Worm (Caenorhabditis elegans) whole organism, L1 larva: ENCODE measurements around the gene tag-280.
"Not testable (repeated sequence)": the region's sequence is repeated elsewhere in the genome, so short reads cannot be mapped to it uniquely, and the experiment has no call there.

Experiments used
- C34B4.2 ChIP-seq: sonication (generic microtip); optimal IDR thresholded peaks from 2 replicates; lab custom pipeline; 2017; ENCODE audit warnings: mild to moderate bottlenecking, missing genetic modification characterization, missing compliant biosample characterization
- F16B12.6 ChIP-seq: fragments of 150-350 bp; optimal IDR thresholded peaks from 2 replicates; lab custom pipeline; 2014; ENCODE audit warnings: missing biosample characterization, missing genetic modification characterization
- ama-1 ChIP-seq: fragments of 150-350 bp; optimal IDR thresholded peaks from 2 replicates; lab custom pipeline; 2014
- ceh-63 ChIP-seq: fragments of 200-800 bp; sonication (Bioruptor generic); optimal IDR thresholded peaks from 2 replicates; lab custom pipeline; 2018; ENCODE audit warnings: mild to moderate bottlenecking, missing genetic modification characterization, missing compliant biosample characterization
- ceh-8 ChIP-seq: fragments of 200-800 bp; sonication (Bioruptor generic); optimal IDR thresholded peaks from 2 replicates; lab custom pipeline; 2018; ENCODE audit warnings: mild to moderate bottlenecking, missing genetic modification characterization, moderate library complexity, missing compliant biosample characterization
- ces-1 ChIP-seq: fragments of 150-350 bp; optimal IDR thresholded peaks from 2 replicates; lab custom pipeline; 2014; ENCODE audit warnings: missing biosample characterization, missing genetic modification reagents, missing genetic modification characterization
- dsc-1 ChIP-seq: sonication (generic microtip); optimal IDR thresholded peaks from 2 replicates; lab custom pipeline; 2016; ENCODE audit warnings: mild to moderate bottlenecking, missing genetic modification characterization, missing compliant biosample characterization
- egl-27 ChIP-seq, 2 experiments: fragments of 150-350 bp in 1 of 2; sonication (generic microtip); optimal IDR thresholded peaks; 3 replicates each; lab custom pipeline; 2017 to 2018; ENCODE audit warnings: missing biosample characterization in 2 of 2, missing genetic modification characterization in 2 of 2, missing genetic modification reagents in 2 of 2
- elt-2 ChIP-seq: sonication (generic microtip); optimal IDR thresholded peaks from 2 replicates; lab custom pipeline; 2016; ENCODE audit warnings: missing genetic modification characterization, mild to moderate bottlenecking, inconsistent platforms, missing compliant biosample characterization, missing genetic modification reagents
- fkh-10 ChIP-seq: sonication (generic microtip); optimal IDR thresholded peaks from 2 replicates; lab custom pipeline; 2017; ENCODE audit warnings: missing biosample characterization, missing genetic modification reagents, missing genetic modification characterization
- grh-1 ChIP-seq: fragments of 200-800 bp; sonication (Bioruptor generic); IDR thresholded peaks from 2 replicates; pipeline ENCODE4 v1.3.6; 2022; ENCODE audit warnings: missing genetic modification reagents, missing genetic modification characterization, missing compliant biosample characterization
- hlh-4 ChIP-seq: sonication (generic microtip); optimal IDR thresholded peaks from 2 replicates; lab custom pipeline; 2016; ENCODE audit warnings: mild to moderate bottlenecking, missing genetic modification characterization, missing compliant biosample characterization
- jun-1 ChIP-seq: fragments of 150-350 bp; optimal IDR thresholded peaks from 2 replicates; lab custom pipeline; 2014; ENCODE audit warnings: missing biosample characterization, missing genetic modification reagents, missing genetic modification characterization
- lin-14 ChIP-seq: fragments of 200-800 bp; sonication (Bioruptor generic); optimal IDR thresholded peaks from 2 replicates; lab custom pipeline; 2018; ENCODE audit warnings: mild to moderate bottlenecking, missing genetic modification characterization, moderate library complexity, missing compliant biosample characterization
- lin-15B ChIP-seq: fragments of 150-350 bp; sonication (generic microtip); optimal IDR thresholded peaks from 3 replicates; lab custom pipeline; 2014; ENCODE audit warnings: missing biosample characterization, missing genetic modification characterization
- lin-39 ChIP-seq: fragments of 150-350 bp; optimal IDR thresholded peaks from 2 replicates; lab custom pipeline; 2014; ENCODE audit warnings: missing biosample characterization, missing genetic modification reagents, missing genetic modification characterization
- nhr-12 ChIP-seq: sonication (generic microtip); optimal IDR thresholded peaks from 2 replicates; lab custom pipeline; 2017; ENCODE audit warnings: missing biosample characterization, missing genetic modification characterization
- nhr-20 ChIP-seq: sonication (generic microtip); optimal IDR thresholded peaks from 2 replicates; lab custom pipeline; 2016; ENCODE audit warnings: mild to moderate bottlenecking, missing genetic modification characterization, missing compliant biosample characterization
- nhr-71 ChIP-seq: sonication (generic microtip); optimal IDR thresholded peaks from 2 replicates; lab custom pipeline; 2016; ENCODE audit warnings: mild to moderate bottlenecking, missing genetic modification characterization, moderate library complexity, missing compliant biosample characterization
- nhr-85 ChIP-seq: sonication (generic microtip); peaks from one replicate; lab custom pipeline; 2016; ENCODE audit warnings: missing genetic modification characterization, inconsistent platforms, missing compliant biosample characterization
- nhr-90 ChIP-seq: sonication (generic microtip); optimal IDR thresholded peaks from 2 replicates; lab custom pipeline; 2016; ENCODE audit warnings: mild to moderate bottlenecking, missing genetic modification characterization, missing compliant biosample characterization; ENCODE audit not compliant: poor library complexity
- pax-3 ChIP-seq: fragments of 200-800 bp; sonication (Bioruptor generic); optimal IDR thresholded peaks from 2 replicates; lab custom pipeline; 2018; ENCODE audit warnings: mild to moderate bottlenecking, missing genetic modification characterization, moderate library complexity, missing compliant biosample characterization
- skn-1 ChIP-seq: fragments of 150-350 bp; optimal IDR thresholded peaks from 2 replicates; lab custom pipeline; 2014; ENCODE audit warnings: missing biosample characterization, missing genetic modification characterization
- snu-23 ChIP-seq: sonication (generic microtip); optimal IDR thresholded peaks from 2 replicates; lab custom pipeline; 2016; ENCODE audit warnings: missing genetic modification characterization, missing compliant biosample characterization
- sptf-1 ChIP-seq: fragments of 150-350 bp; optimal IDR thresholded peaks from 2 replicates; lab custom pipeline; 2014; ENCODE audit warnings: missing biosample characterization, missing genetic modification characterization
- tlp-1 ChIP-seq: fragments of 150-350 bp; optimal IDR thresholded peaks from 2 replicates; lab custom pipeline; 2014; ENCODE audit warnings: missing biosample characterization, missing genetic modification characterization
- unc-130 ChIP-seq: fragments of 150-350 bp; optimal IDR thresholded peaks from 2 replicates; lab custom pipeline; 2017; ENCODE audit warnings: missing biosample characterization, missing genetic modification characterization, inconsistent platforms
- unc-62 ChIP-seq: fragments of 150-350 bp; optimal IDR thresholded peaks from 2 replicates; lab custom pipeline; 2014; ENCODE audit warnings: missing biosample characterization, missing genetic modification reagents, missing genetic modification characterization
- unc-98 ChIP-seq: fragments of 200-800 bp; sonication (Bioruptor generic); IDR thresholded peaks from 2 replicates; pipeline ENCODE4 v1.3.6; 2022; ENCODE audit warnings: missing genetic modification characterization, missing compliant biosample characterization
- zag-1 ChIP-seq: fragments of 150-350 bp; optimal IDR thresholded peaks from 2 replicates; lab custom pipeline; 2014; ENCODE audit warnings: missing biosample characterization, missing genetic modification characterization

Gene tag-280

ce11 chrII:12436717-12437116 is 23.7 kb upstream of the tag-280 start:
- TF ChIP-seq fkh-10, result no peak
- no peak for TF ChIP-seq hlh-4 (tag; lab: Kevin White, UChicago)
- no peak for TF ChIP-seq nhr-20 (tag; lab: Kevin White, UChicago)
- no peak for TF ChIP-seq grh-1 (GFP tag; lab: Robert Waterston, UW)
- no peak for TF ChIP-seq nhr-85 (tag; lab: Kevin White, UChicago)
- no peak for TF ChIP-seq ceh-8 (GFP tag; lab: Kevin White, UChicago)
- TF ChIP-seq snu-23 (GFP tag; lab: Kevin White, UChicago), result no peak
- TF ChIP-seq ama-1 (lab: Kevin White, UChicago), result no peak
- no peak for TF ChIP-seq lin-15B (tag; lab: Kevin White, UChicago)
- no peak for TF ChIP-seq F16B12.6 (tag; lab: Kevin White, UChicago)
- no peak for TF ChIP-seq lin-14 (GFP tag; lab: Kevin White, UChicago)
- TF ChIP-seq ceh-63 (GFP tag; lab: Kevin White, UChicago), result no peak
- no peak for TF ChIP-seq dsc-1
- TF ChIP-seq C34B4.2 (tag; lab: Kevin White, UChicago), result no peak
- no peak for TF ChIP-seq unc-130 (tag; lab: Kevin White, UChicago)

- TF ChIP-seq nhr-71 (tag; lab: Kevin White, UChicago), result peak; percentile 1
- no peak for TF ChIP-seq ces-1 (GFP tag; lab: Kevin White, UChicago)
These were observed 22.0 kb upstream of the tag-280 start, which contains the start of gene Y57A10C.9 for ce11 chrII:12438441-12438840. Gene Y57A10C.9, minus strand, starts transcription at chrII:12438541.

ce11 chrII:12441164-12441563 is 19.3 kb upstream of the tag-280 start, which contains the start of gene Y57A10C.10:
Gene Y57A10C.10, minus strand, starts transcription at chrII:12441264.
- not testable (repeated sequence) for TF ChIP-seq nhr-90 (tag; lab: Kevin White, UChicago); nhr-20 (tag; lab: Kevin White, UChicago); lin-14 (GFP tag; lab: Kevin White, UChicago)

- TF ChIP-seq nhr-20 (tag; lab: Kevin White, UChicago), result no peak
These were observed 15.6 kb upstream of the tag-280 start, which contains the start of the genes W05H5.1 and pitr-6 for ce11 chrII:12444679-12445376. Gene W05H5.1, minus strand, starts transcription at chrII:12444779. Gene pitr-6, plus strand, starts transcription at chrII:12445326.

- TF ChIP-seq nhr-12 (tag; lab: Kevin White, UChicago), result no peak
- TF ChIP-seq unc-62, result no peak
- no peak for TF ChIP-seq egl-27 (tag; optimal IDR thresholded peaks at IDR 0.05; lab: Kevin White, UChicago)
- TF ChIP-seq dsc-1, result no peak
- no peak for TF ChIP-seq unc-98 (GFP tag; lab: Robert Waterston, UW)
- no peak for TF ChIP-seq C34B4.2 (tag; lab: Kevin White, UChicago)
- no peak for TF ChIP-seq elt-2 (tag; lab: Kevin White, UChicago)
- TF ChIP-seq ceh-63 (GFP tag; lab: Kevin White, UChicago), result no peak
- TF ChIP-seq zag-1 (tag; lab: Kevin White, UChicago), result no peak
- TF ChIP-seq pax-3 (tag; lab: Kevin White, UChicago), result no peak
- TF ChIP-seq sptf-1, result no peak
- TF ChIP-seq lin-14 (GFP tag; lab: Kevin White, UChicago), result no peak
- no peak for TF ChIP-seq skn-1 (tag; lab: Kevin White, UChicago)
- TF ChIP-seq jun-1 (tag; lab: Kevin White, UChicago), result no peak
- TF ChIP-seq lin-39 (tag; lab: Kevin White, UChicago), result no peak
- no peak for TF ChIP-seq tlp-1 (tag; lab: Kevin White, UChicago)
- no peak for TF ChIP-seq nhr-85 (tag; lab: Kevin White, UChicago)
- TF ChIP-seq hlh-4 (tag; lab: Kevin White, UChicago), result no peak
These were observed 12.2 kb upstream of the tag-280 start, which contains the start of gene srh-27 for ce11 chrII:12448241-12448640. Gene srh-27, plus strand, starts transcription at chrII:12448541.
